Worm (Caenorhabditis elegans): ENCODE results near the gene clec-160.
A peak's percentile ranks its signal among the peaks of the same experiment; 100 is the strongest.

clec-160 gene

DNA sequence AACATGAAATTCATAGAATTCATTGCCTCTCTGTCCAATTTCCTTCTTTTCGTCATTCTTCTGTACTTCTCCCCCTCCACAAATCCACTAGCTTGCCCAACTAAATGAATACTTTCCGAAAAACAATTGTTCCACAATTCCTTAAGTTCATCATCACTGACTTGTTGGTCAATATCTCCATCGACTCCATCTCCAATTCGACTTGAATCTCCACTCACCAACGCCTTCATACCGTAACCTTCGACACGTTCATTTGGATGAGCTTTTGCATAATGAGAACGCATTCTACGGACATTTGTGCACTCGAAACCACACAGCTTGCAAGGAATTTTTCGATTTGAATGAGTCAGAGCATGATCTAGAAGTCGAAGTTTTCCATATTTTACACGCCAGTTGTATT lies 34.8 kb downstream of the clec-160 start:
- TF ChIP-seq pha-4 (tag; optimal IDR thresholded peaks at IDR 0.05) (no peak), ceh-82 (tag; optimal IDR thresholded peaks at IDR 0.05) (no peak), ztf-11 (tag; optimal IDR thresholded peaks at IDR 0.05) (no peak), lsy-12 (tag; optimal IDR thresholded peaks at IDR 0.05) (no peak), ceh-16 (tag; optimal IDR thresholded peaks at IDR 0.05) (no peak), nhr-28 (tag; optimal IDR thresholded peaks at IDR 0.05) (no peak), unc-39 (tag; optimal IDR thresholded peaks at IDR 0.05) (no peak), fkh-2 (tag; optimal IDR thresholded peaks at IDR 0.05) (no peak), snpc-4 (tag; optimal IDR thresholded peaks at IDR 0.05) (no peak), fkh-10 (GFP tag; optimal IDR thresholded peaks at IDR 0.05) (no peak), mml-1 (tag; optimal IDR thresholded peaks at IDR 0.05) (no peak), ztf-4 (tag; optimal IDR thresholded peaks at IDR 0.05) (no peak), jun-1 (tag; optimal IDR thresholded peaks at IDR 0.05) (no peak)

DNA sequence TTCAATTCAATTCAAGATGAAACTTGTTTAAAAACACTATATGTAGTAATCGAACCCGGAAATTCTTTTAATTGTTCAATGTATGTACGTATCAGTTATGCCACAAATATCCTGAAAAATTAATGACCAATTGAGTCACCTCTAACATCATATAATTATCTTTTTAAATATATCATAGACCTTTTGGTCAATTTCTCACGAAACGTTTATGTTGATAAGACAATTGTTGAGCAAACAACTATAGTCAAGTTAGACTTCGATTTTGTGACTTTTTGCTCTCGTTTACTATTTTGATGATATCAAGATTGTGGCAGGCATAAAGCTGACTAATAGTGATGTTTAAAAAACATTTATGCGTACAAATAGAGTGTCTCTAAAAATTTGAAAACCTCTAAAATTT lies 35.5 kb downstream of the clec-160 start:
- TF ChIP-seq nhr-237 (tag; optimal IDR thresholded peaks at IDR 0.05): no peak
- TF ChIP-seq pqm-1 (tag; optimal IDR thresholded peaks at IDR 0.05): peak; percentile 83
- no peak for TF ChIP-seq fos-1 (tag; optimal IDR thresholded peaks at IDR 0.05)
- TF ChIP-seq ama-1 (optimal IDR thresholded peaks at IDR 0.05): no peak
- TF ChIP-seq nhr-76 (tag; optimal IDR thresholded peaks at IDR 0.05): no peak
- no peak for TF ChIP-seq nhr-25 (tag; optimal IDR thresholded peaks at IDR 0.05)
- no peak for TF ChIP-seq elt-1 (tag; optimal IDR thresholded peaks at IDR 0.05)
- peak; percentile 57 for TF ChIP-seq elt-2 (tag; optimal IDR thresholded peaks at IDR 0.05)
- TF ChIP-seq eor-1 (tag; optimal IDR thresholded peaks at IDR 0.05): no peak
- TF ChIP-seq lin-39 (tag; optimal IDR thresholded peaks at IDR 0.05): no peak
- no peak for TF ChIP-seq nhr-43 (tag; optimal IDR thresholded peaks at IDR 0.05; ENCODE audit: poor library complexity, severe bottlenecking)

DNA sequence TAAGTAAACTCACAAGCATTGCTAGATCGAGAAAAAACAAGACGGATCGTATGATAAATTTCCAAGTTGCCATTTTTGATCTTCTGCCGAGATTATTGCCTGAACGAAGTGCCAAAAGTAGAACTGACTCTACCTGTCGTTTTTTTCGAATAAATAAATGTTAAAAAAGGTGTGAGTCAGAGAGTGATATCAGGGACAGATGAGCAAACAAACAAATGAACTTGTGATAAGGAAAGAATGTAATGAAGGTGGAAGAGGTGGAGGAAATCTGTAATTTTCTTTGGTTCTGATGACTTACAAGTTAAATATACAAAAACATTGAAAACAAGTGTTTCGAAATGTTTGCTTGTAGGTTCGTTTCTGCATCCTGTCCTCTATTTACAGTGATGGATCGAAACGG lies 36.4 kb downstream of the clec-160 start, which contains the start of gene tsp-1:
Gene tsp-1 (minus strand): TSS at position 99 of the 400 bp plus-strand sequence.
- TF ChIP-seq lin-39 (tag; optimal IDR thresholded peaks at IDR 0.05): no peak
- TF ChIP-seq R02D3.7 (tag; optimal IDR thresholded peaks at IDR 0.05): no peak
- no peak for TF ChIP-seq ceh-28 (tag; optimal IDR thresholded peaks at IDR 0.05)
- TF ChIP-seq ZK546.5 (tag; optimal IDR thresholded peaks at IDR 0.05): no peak
- TF ChIP-seq nhr-77 (tag; optimal IDR thresholded peaks at IDR 0.05): no peak
- TF ChIP-seq pha-4 (tag; optimal IDR thresholded peaks at IDR 0.05): peak; percentile 21
- no peak for TF ChIP-seq nhr-237 (tag; optimal IDR thresholded peaks at IDR 0.05)
- TF ChIP-seq lsy-12 (tag; optimal IDR thresholded peaks at IDR 0.05): no peak
- TF ChIP-seq ztf-4 (tag; optimal IDR thresholded peaks at IDR 0.05): no peak
- TF ChIP-seq snpc-4 (tag; optimal IDR thresholded peaks at IDR 0.05): no peak
- peak; percentile 39 for TF ChIP-seq pqm-1 (tag; optimal IDR thresholded peaks at IDR 0.05)
- no peak for TF ChIP-seq fkh-10 (GFP tag; optimal IDR thresholded peaks at IDR 0.05)
- TF ChIP-seq nhr-43 (tag; optimal IDR thresholded peaks at IDR 0.05; ENCODE audit: poor library complexity, severe bottlenecking): no peak
- no peak for TF ChIP-seq fos-1 (tag; optimal IDR thresholded peaks at IDR 0.05)
- no peak for TF ChIP-seq mml-1 (tag; optimal IDR thresholded peaks at IDR 0.05)
- TF ChIP-seq elt-2 (tag; optimal IDR thresholded peaks at IDR 0.05): peak; percentile 35
- no peak for TF ChIP-seq elt-1 (tag; optimal IDR thresholded peaks at IDR 0.05)
- no peak for TF ChIP-seq nhr-25 (tag; optimal IDR thresholded peaks at IDR 0.05)

DNA sequence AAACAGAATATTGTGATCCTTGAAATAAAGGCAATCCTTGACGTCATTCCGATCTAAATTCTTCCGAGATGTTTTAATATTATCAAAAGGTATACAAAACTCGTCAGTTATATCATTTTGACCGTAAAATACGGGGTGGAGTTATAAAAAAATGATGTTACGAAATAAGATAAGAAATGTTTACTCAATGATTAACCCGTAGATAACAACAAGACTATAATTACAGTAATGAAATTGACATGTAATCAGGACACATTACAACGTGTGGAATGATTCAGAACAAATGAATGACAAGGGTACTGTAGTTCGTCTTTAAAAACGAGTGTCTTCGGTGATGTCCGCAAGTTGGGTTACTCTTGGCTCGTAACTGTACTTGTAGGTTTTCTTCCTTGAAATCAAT lies 37.9 kb downstream of the clec-160 start, which contains the start of gene tsp-2:
Gene tsp-2 (minus strand): TSS at position 109 of the 400 bp plus-strand sequence.
- TF ChIP-seq nhr-43 (tag; optimal IDR thresholded peaks at IDR 0.05; ENCODE audit: poor library complexity, severe bottlenecking): no peak
- TF ChIP-seq mdl-1 (tag; optimal IDR thresholded peaks at IDR 0.05): no peak
- TF ChIP-seq fkh-2 (tag; optimal IDR thresholded peaks at IDR 0.05): no peak
- TF ChIP-seq nhr-77 (tag; optimal IDR thresholded peaks at IDR 0.05): no peak
- peak; percentile 69 for TF ChIP-seq pha-4 (tag; optimal IDR thresholded peaks at IDR 0.05)
- TF ChIP-seq skn-1 (tag; optimal IDR thresholded peaks at IDR 0.05): no peak
- no peak for TF ChIP-seq unc-62 (GFP tag; optimal IDR thresholded peaks at IDR 0.05)
- TF ChIP-seq elt-1 (tag; optimal IDR thresholded peaks at IDR 0.05): no peak
- TF ChIP-seq egl-27 (tag; optimal IDR thresholded peaks at IDR 0.05): no peak
- peak; percentile 86 for TF ChIP-seq elt-2 (tag; optimal IDR thresholded peaks at IDR 0.05)
- no peak for TF ChIP-seq ama-1 (optimal IDR thresholded peaks at IDR 0.05)
- no peak for TF ChIP-seq hmg-11 (tag; optimal IDR thresholded peaks at IDR 0.05)
- peak; percentile 49 for TF ChIP-seq jun-1 (tag; optimal IDR thresholded peaks at IDR 0.05)
- TF ChIP-seq pqm-1 (tag; optimal IDR thresholded peaks at IDR 0.05): peak; percentile 86

DNA sequence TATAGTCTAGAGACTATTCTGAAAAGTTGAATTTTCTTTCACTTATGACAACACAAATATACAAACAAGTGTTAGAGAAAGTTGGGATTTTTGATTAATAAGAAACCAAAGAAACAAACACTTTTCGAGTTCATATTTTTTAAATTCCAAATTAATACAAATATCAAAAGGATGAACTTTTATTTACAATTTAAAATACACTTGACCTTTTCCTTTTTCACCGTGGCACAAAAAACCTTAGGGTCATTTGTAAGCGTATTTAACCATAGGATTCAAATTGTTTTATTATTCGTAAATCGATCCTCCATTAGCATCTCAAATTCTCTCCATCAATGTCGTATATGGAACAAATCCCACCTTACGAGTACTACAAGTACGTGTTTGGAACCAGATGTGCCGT lies 39.9 kb downstream of the clec-160 start, which contains the start of gene C02F5.5:
Gene C02F5.5 (plus strand): TSS at position 301 of the 400 bp plus-strand sequence.
- TF ChIP-seq ztf-11 (tag; optimal IDR thresholded peaks at IDR 0.05) (no peak), unc-62 (GFP tag; optimal IDR thresholded peaks at IDR 0.05) (no peak)
